Fruit fly (Drosophila melanogaster): ENCODE results near the gene wake.

The wake gene

DNA sequence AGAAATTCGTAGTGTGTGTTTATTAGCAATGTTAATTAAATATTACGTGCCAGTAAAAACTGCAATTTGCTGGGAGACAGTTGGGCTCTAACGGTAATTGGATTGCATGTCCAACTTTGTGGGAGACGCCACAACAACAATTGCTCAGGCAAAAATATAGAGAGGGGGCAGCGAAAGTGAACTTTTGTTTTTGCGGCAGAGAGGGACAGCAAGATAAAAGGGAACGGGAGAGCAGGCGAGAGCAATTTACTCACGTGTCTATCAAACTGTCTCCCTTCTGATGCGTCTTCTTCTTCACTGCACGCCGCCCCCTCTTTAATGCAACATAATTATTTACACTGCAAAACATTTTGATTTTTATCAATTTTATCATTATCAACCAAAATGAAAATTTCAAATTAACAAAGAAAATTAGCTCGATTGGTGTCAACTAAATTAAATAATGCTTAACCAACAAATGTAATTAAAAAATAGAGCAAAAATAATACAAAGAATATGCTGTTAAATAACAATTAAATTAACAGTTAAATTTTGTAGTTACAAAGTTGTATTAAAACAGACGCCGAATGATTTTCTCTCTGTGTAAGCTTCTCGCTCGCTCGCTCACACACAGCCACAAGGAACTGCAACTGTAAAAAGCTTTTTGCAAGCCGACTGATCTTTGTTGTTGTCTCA, 27.8 kb downstream of the wake start:
- TF ChIP-seq noc (tag; optimal IDR thresholded peaks at IDR 0.05), result peak; percentile 61

- no peak for TF ChIP-seq noc (tag; optimal IDR thresholded peaks at IDR 0.05)
These were observed 28.3 kb downstream of the wake start for dm6 chr3R:22667959-22668316.

DNA sequence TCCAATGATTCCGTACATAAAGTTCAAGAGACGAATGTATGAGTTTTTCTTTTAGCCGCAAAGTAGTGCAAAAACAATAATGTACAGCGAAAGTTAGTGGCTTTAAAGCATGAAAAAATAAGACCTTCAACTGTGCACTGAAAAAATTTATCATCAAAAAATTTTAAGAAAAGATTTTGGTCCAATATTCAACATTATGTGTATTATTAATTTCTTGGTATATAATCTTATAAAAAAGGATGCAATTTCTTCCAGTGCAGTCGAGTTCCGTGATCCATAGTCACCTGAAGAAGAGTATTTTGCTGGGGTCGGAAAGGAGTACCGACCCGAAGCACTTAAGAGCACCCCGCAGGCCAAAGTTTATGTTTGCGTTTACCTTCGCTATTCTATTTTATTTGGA, 29.0 kb downstream of the wake start:
- TF ChIP-seq noc (tag; optimal IDR thresholded peaks at IDR 0.05), result no peak

- TF ChIP-seq noc (tag; optimal IDR thresholded peaks at IDR 0.05), result no peak
These were observed 29.5 kb downstream of the wake start for dm6 chr3R:22669121-22669520.

DNA sequence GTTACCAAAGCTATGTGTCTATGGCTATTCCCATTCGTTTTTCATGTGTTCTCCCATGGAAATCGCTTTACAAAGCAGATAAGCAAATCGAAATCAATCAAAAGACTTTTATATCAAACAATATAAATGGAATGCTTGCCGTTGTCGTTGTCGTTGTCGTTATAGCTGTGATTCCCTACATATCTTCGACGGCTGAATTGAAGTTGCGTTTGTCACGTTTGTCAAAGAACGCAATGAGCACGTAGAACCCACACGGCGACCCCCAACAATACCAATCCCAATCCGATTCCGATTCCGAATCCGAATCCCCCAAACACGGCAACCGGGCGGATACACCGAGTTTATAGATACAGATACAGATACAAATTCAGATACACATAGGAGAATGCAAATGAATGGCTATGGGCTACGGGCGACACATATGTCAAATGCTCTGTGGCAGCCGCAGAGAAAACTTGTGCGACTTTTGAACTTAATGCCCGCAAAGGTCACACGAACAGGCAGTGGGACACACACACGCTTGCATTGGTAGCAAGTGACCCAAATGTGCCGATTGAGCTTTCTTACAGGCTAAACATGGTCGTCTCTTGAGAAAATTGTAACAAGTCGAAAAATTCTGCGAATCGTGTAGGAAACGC, 30.3 kb downstream of the wake start:
- no peak for TF ChIP-seq noc (tag; optimal IDR thresholded peaks at IDR 0.05)

DNA sequence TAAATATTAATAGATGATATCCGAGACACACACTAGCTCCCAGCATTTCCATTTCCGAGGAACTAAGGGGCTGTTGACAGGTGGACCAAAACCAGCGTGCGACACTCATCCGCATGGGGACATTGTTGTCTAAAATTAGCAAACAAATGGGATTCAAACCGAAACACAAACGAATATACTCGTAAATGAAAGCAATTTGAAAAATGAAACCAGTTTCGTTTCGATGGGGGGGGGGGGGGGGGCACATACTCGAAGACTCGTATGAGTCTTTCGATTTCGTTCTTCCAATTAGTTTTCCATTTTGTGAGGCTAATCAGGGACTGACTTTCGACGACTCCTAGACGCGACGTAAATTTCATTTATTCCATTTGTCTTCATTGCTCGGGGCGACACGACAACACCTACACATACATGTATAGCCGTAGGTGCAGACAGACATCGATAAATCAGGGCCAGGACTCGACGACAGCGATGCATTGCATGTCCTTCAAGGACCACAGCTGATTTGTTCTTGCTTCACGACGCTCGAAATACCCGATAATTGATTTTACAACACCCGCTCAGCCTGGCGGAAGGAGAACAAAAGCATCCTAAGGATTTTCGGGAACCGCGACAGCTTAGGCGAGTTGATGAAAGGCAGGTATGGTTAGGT, 33.2 kb downstream of the wake start:
- no peak for TF ChIP-seq noc (tag; optimal IDR thresholded peaks at IDR 0.05)

- TF ChIP-seq noc (tag; optimal IDR thresholded peaks at IDR 0.05), result peak; percentile 49
These were observed 33.9 kb downstream of the wake start for dm6 chr3R:22673528-22673959.

DNA sequence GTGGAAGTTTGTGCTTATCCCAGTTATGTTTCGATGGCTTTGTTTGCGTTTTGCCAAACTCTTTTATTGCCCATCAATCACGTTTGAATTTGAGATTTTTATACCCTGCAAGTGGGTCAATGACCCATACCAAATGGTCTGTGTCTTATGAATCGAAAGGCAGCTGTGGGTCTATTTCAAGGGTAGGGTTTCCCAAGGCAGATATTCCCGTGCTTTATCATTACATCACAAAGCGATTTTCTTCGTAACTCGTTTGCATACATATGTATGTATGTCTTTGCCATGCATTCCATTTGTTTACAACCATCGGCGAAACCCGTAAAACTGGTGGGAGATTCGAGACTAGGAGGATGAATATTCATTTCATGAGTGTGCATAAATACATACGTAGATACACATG, 35.8 kb downstream of the wake start:
- no peak for TF ChIP-seq noc (tag; optimal IDR thresholded peaks at IDR 0.05)

dm6 chr3R:22684044-22684947, 44.7 kb downstream of the wake start:
- peak; percentile 94 for TF ChIP-seq noc (tag; optimal IDR thresholded peaks at IDR 0.05)

- no peak for TF ChIP-seq noc (tag; optimal IDR thresholded peaks at IDR 0.05)
These were observed 45.3 kb downstream of the wake start for dm6 chr3R:22684948-22685253.

dm6 chr3R:22686336-22686874, 46.8 kb downstream of the wake start, which contains the start of the genes Gclm and CG17625:
Gene Gclm (minus strand): TSS chr3R:22686510.
Gene CG17625 (plus strand): TSS chr3R:22686849.
- peak; percentile 67 for TF ChIP-seq noc (tag; optimal IDR thresholded peaks at IDR 0.05)

- TF ChIP-seq noc (tag; optimal IDR thresholded peaks at IDR 0.05), result peak; percentile 73
These were observed 50.7 kb downstream of the wake start, which contains the start of the genes wfs1 and Nup133 for dm6 chr3R:22690311-22690710. Gene wfs1 (minus strand): TSS chr3R:22690380. Gene Nup133 (plus strand): TSS chr3R:22690607.

DNA sequence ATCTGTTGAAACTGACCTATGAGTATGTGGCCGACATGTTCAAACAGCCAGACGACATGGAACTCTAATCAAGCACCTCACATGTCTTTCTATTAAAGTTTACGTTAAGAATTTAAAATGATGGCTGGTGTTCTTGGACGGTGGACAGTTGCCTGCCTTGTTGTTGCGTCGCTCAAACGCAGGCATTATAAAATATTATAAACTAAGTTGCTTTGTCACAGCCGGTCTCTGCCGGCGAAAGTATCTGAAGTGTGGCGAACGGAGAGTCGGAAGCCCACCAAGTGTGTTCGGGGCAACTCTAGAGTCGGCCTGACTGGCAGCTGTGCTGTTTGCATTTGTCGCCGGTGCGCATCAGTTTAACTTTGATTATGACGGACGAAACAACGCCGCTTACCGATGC, 55.1 kb downstream of the wake start, which contains the start of gene cd:
cd (plus strand) TSS at position 301 of the 400 bp plus-strand sequence.
- no peak for TF ChIP-seq noc (tag; optimal IDR thresholded peaks at IDR 0.05)

dm6 chr3R:22698208-22698607, 58.6 kb downstream of the wake start, which contains the start of gene Cyp6d4:
Gene Cyp6d4 (plus strand): TSS chr3R:22698319.
- TF ChIP-seq noc (tag; optimal IDR thresholded peaks at IDR 0.05), result no peak

DNA sequence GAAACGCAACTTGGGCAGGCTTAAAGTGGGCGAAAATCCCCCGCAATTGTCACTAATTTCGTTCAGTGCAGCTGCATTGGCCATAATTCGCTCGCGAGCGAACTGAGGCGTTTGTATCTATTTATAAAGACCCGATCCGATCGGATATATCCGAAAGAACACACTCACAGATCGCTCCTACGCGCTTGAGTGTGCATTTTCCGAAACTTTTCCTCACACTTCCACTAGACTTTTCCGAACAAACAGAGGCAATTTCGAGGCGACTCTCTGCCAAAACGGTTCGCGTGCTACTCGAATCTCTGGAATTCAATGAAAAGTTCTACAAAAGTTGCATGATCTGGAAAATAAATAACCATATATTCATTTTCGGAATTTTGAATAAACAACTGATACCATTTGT, 62.2 kb downstream of the wake start, which contains the start of the genes CG6972 and CCAP:
CG6972 (plus strand) TSS at position 215 of the 400 bp plus-strand sequence.
CCAP (minus strand) TSS at position 292 of the 400 bp plus-strand sequence.
- TF ChIP-seq noc (tag; optimal IDR thresholded peaks at IDR 0.05), result no peak
